Fruit fly (Drosophila melanogaster) whole organism, wandering third instar larva: ENCODE measurements around the gene neb.

ENCODE experiments used
- Dfd ChIP-seq: fragments of >200 bp; optimal IDR thresholded peaks from 2 replicates; lab custom pipeline; 2017; ENCODE audit warnings: missing biosample characterization, missing genetic modification characterization
- Dif ChIP-seq: fragments of 200-275, 200-300 bp; sonication (Bioruptor generic); optimal IDR thresholded peaks from 2 replicates; lab custom pipeline; 2018; ENCODE audit warnings: missing biosample characterization, missing genetic modification characterization; ENCODE audit not compliant: partially characterized antibody
- GATAd ChIP-seq: sonication (Bioruptor generic); optimal IDR thresholded peaks from 2 replicates; lab custom pipeline; 2016; ENCODE audit warnings: missing biosample characterization, missing genetic modification characterization
- Jra ChIP-seq: sonication (Bioruptor generic); optimal IDR thresholded peaks from 2 replicates; lab custom pipeline; 2016; ENCODE audit warnings: missing biosample characterization, missing genetic modification characterization
- Mio ChIP-seq: sonication (Bioruptor generic); optimal IDR thresholded peaks from 2 replicates; lab custom pipeline; 2016; ENCODE audit warnings: missing biosample characterization, missing genetic modification characterization
- Myc ChIP-seq: fragments of >200 bp; optimal IDR thresholded peaks from 2 replicates; lab custom pipeline; 2017
- OdsH ChIP-seq: fragments of 200-800 bp; sonication (Bioruptor generic); optimal IDR thresholded peaks from 2 replicates; lab custom pipeline; 2016; ENCODE audit warnings: missing biosample characterization, mild to moderate bottlenecking, missing genetic modification characterization
- Sp1 ChIP-seq: fragments of 200-800 bp; sonication (Bioruptor generic); optimal IDR thresholded peaks from 3 replicates; lab custom pipeline; 2019; ENCODE audit warnings: missing biosample characterization, mild to moderate bottlenecking, missing genetic modification characterization, moderate library complexity
- br ChIP-seq: fragments of 200-800 bp; sonication (Bioruptor generic); optimal IDR thresholded peaks from 2 replicates; lab custom pipeline; 2016; ENCODE audit warnings: missing biosample characterization, missing genetic modification characterization
- foxo ChIP-seq, 2 experiments: fragments of 200-800 bp; sonication (Bioruptor generic); optimal IDR thresholded peaks; 2 replicates in 1 of 2; 3 replicates in 1 of 2; lab custom pipeline; 2016 to 2017; ENCODE audit warnings: missing biosample characterization in 2 of 2, missing genetic modification characterization in 2 of 2
- h ChIP-seq: fragments of 200-800 bp; sonication (Bioruptor generic); optimal IDR thresholded peaks from 3 replicates; lab custom pipeline; 2016; ENCODE audit warnings: missing biosample characterization, mild to moderate bottlenecking, missing genetic modification characterization
- lola ChIP-seq: fragments of >200 bp; optimal IDR thresholded peaks from 2 replicates; lab custom pipeline; 2017; ENCODE audit warnings: missing biosample characterization, missing genetic modification characterization

neb gene

dm6 chr2L:20134823-20135222, 59.3 kb downstream of the neb start, which contains the start of gene CG10651:
CG10651 (minus strand) TSS chr2L:20134923.
- TF ChIP-seq GATAd (GFP tag; lab: Kevin White, UChicago) (no peak), h (GFP tag; lab: Kevin White, UChicago) (no peak), Myc (no peak), Dfd (GFP tag; lab: Kevin White, UChicago) (no peak), Jra (no peak), foxo (GFP tag; optimal IDR thresholded peaks at IDR 0.05; lab: Kevin White, UChicago) (no peak), br (GFP tag; lab: Kevin White, UChicago) (no peak), OdsH (GFP tag; lab: Kevin White, UChicago) (no peak), lola (GFP tag; lab: Kevin White, UChicago) (no peak), Sp1 (GFP tag; lab: Kevin White, UChicago) (no peak), Dif (GFP tag; lab: Kevin White, UChicago) (no peak), Mio (no peak)
